Fruit fly (Drosophila melanogaster) whole organism, pupa: Measurements from ENCODE around the gene sNPF-R.

Source experiments
- CG14655 ChIP-seq: fragments of 200-800 bp; sonication (Bioruptor generic); optimal IDR thresholded peaks from 3 replicates; lab custom pipeline; 2017; ENCODE audit warnings: mild to moderate bottlenecking, missing biosample characterization, missing genetic modification reagents, missing genetic modification characterization
- CG17806 ChIP-seq: fragments of 200-800 bp; sonication (Bioruptor generic); optimal IDR thresholded peaks from 2 replicates; lab custom pipeline; 2018; ENCODE audit warnings: missing biosample characterization, mild to moderate bottlenecking, missing genetic modification characterization, moderate library complexity
- EcR ChIP-seq: fragments of 200-800 bp; sonication (Bioruptor generic); optimal IDR thresholded peaks from 3 replicates; lab custom pipeline; 2019; ENCODE audit warnings: missing biosample characterization, missing genetic modification characterization, mild to moderate bottlenecking, moderate library complexity, missing genetic modification reagents

- TF ChIP-seq CG17806 (tag; lab: Kevin White, UChicago) (no peak), EcR (no peak), CG14655 (GFP tag; lab: Kevin White, UChicago) (no peak)
These were observed at the start of gene sNPF-R for dm6 chr3L:20088755-20089334.
